Fruit fly (Drosophila melanogaster) whole organism, embryonic: Measurements from ENCODE around the gene H15.

Experiments
- Blimp-1 ChIP-seq: fragments of 200-800 bp; sonication (Bioruptor generic); optimal IDR thresholded peaks from 3 replicates; lab custom pipeline; 2018; ENCODE audit warnings: missing biosample characterization, missing genetic modification characterization, mild to moderate bottlenecking, moderate library complexity, missing genetic modification reagents
- CG10274 ChIP-seq: fragments of 200-800 bp; sonication (Bioruptor generic); optimal IDR thresholded peaks from 3 replicates; lab custom pipeline; 2017; ENCODE audit warnings: missing biosample characterization, mild to moderate bottlenecking, missing genetic modification characterization
- CG12236 ChIP-seq: fragments of 200-800 bp; sonication (Bioruptor generic); optimal IDR thresholded peaks from 2 replicates; lab custom pipeline; 2016; ENCODE audit warnings: missing biosample characterization, missing genetic modification characterization
- CG15479 ChIP-seq: fragments of 200-800 bp; sonication (Bioruptor generic); optimal IDR thresholded peaks from 3 replicates; lab custom pipeline; 2019; ENCODE audit warnings: missing biosample characterization, mild to moderate bottlenecking, missing genetic modification characterization, moderate library complexity
- CG16779 ChIP-seq: fragments of 200-800 bp; sonication (Bioruptor generic); IDR thresholded peaks from 2 replicates; pipeline ENCODE4 v1.3.6; 2022; ENCODE audit warnings: missing biosample characterization, missing genetic modification characterization
- CG17385 ChIP-seq: fragments of 200-800 bp; sonication (Bioruptor generic); optimal IDR thresholded peaks from 3 replicates; lab custom pipeline; 2018; ENCODE audit warnings: missing biosample characterization, mild to moderate bottlenecking, missing genetic modification characterization
- CG2129 ChIP-seq: fragments of 200-800 bp; sonication (Bioruptor generic); IDR thresholded peaks from 2 replicates; pipeline ENCODE4 v1.3.6; 2022; ENCODE audit warnings: missing biosample characterization, missing genetic modification characterization; ENCODE audit not compliant: partially characterized antibody
- CG30403 ChIP-seq: fragments of 200-800 bp; sonication (Bioruptor generic); optimal IDR thresholded peaks from 3 replicates; lab custom pipeline; 2016; ENCODE audit warnings: missing biosample characterization, missing genetic modification characterization
- CG4707 ChIP-seq: fragments of 200-800 bp; sonication (Bioruptor generic); optimal IDR thresholded peaks from 2 replicates; lab custom pipeline; 2018; ENCODE audit warnings: missing biosample characterization, mild to moderate bottlenecking, missing genetic modification characterization, moderate library complexity
- CG5245 ChIP-seq: fragments of 200-800 bp; sonication (Bioruptor generic); optimal IDR thresholded peaks from 3 replicates; lab custom pipeline; 2016; ENCODE audit warnings: missing biosample characterization, missing genetic modification characterization
- CG5953 ChIP-seq: fragments of 200-800 bp; sonication (Bioruptor generic); IDR thresholded peaks from 2 replicates; pipeline ENCODE4 v1.3.6; 2022; ENCODE audit warnings: missing biosample characterization, missing genetic modification characterization
- CG8388 ChIP-seq: fragments of 200-800 bp; sonication (Bioruptor generic); optimal IDR thresholded peaks from 2 replicates; lab custom pipeline; 2019; ENCODE audit warnings: missing biosample characterization, mild to moderate bottlenecking, missing genetic modification characterization, moderate library complexity
- Dbx ChIP-seq: fragments of 200-800 bp; sonication (Bioruptor generic); IDR thresholded peaks from 3 replicates; pipeline ENCODE4 v1.3.6; 2022; ENCODE audit warnings: missing biosample characterization, missing genetic modification characterization
- Hmx ChIP-seq: fragments of 200-800 bp; sonication (Bioruptor generic); optimal IDR thresholded peaks from 2 replicates; lab custom pipeline; 2016; ENCODE audit warnings: missing biosample characterization, missing genetic modification characterization
- NC2α ChIP-seq: fragments of 200-800 bp; sonication (Bioruptor generic); optimal IDR thresholded peaks from 2 replicates; lab custom pipeline; 2016; ENCODE audit warnings: missing biosample characterization, missing genetic modification characterization
- NfI ChIP-seq: fragments of 200-800 bp; sonication (Bioruptor generic); optimal IDR thresholded peaks from 3 replicates; lab custom pipeline; 2018; ENCODE audit warnings: missing biosample characterization, mild to moderate bottlenecking, missing genetic modification characterization, moderate library complexity
- Pdp1 ChIP-seq, 2 experiments: fragments of 200-800 bp; sonication (Bioruptor generic); optimal IDR thresholded peaks; 3 replicates each; lab custom pipeline; 2016; ENCODE audit warnings: missing biosample characterization in 2 of 2, missing genetic modification characterization in 2 of 2, mild to moderate bottlenecking in 1 of 2, moderate library complexity in 1 of 2
- Spps ChIP-seq: fragments of 200-800 bp; sonication (Bioruptor generic); optimal IDR thresholded peaks from 2 replicates; lab custom pipeline; 2018; ENCODE audit warnings: missing biosample characterization, mild to moderate bottlenecking, missing genetic modification characterization
- Tbp ChIP-seq: fragments of >200 bp; optimal IDR thresholded peaks from 2 replicates; lab custom pipeline; 2018; ENCODE audit warnings: missing biosample characterization, missing genetic modification characterization
- corto ChIP-seq: fragments of 200-800 bp; sonication (Bioruptor generic); optimal IDR thresholded peaks from 2 replicates; lab custom pipeline; 2016; ENCODE audit warnings: missing biosample characterization, mild to moderate bottlenecking, missing genetic modification characterization, moderate library complexity
- croc ChIP-seq: fragments of 200-800 bp; sonication (Bioruptor generic); conservative IDR thresholded peaks from 3 replicates; pipeline ENCODE4 v1.3.6; 2022; ENCODE audit warnings: missing biosample characterization, missing genetic modification characterization
- disco-r ChIP-seq: fragments of 200-800 bp; sonication (Bioruptor generic); optimal IDR thresholded peaks from 2 replicates; lab custom pipeline; 2016; ENCODE audit warnings: missing biosample characterization, missing genetic modification characterization
- fu2 ChIP-seq: fragments of 200-800 bp; sonication (Bioruptor generic); optimal IDR thresholded peaks from 2 replicates; lab custom pipeline; 2016; ENCODE audit warnings: missing biosample characterization, missing genetic modification characterization
- gce ChIP-seq: fragments of 200-800 bp; sonication (Bioruptor generic); IDR thresholded peaks from 3 replicates; pipeline ENCODE4 v1.3.6; 2022; ENCODE audit warnings: missing biosample characterization, missing genetic modification characterization
- gem ChIP-seq: fragments of 200-800 bp; sonication (Bioruptor generic); optimal IDR thresholded peaks from 2 replicates; lab custom pipeline; 2019; ENCODE audit warnings: missing biosample characterization, mild to moderate bottlenecking, missing genetic modification characterization, moderate library complexity
- gfzf ChIP-seq: fragments of 200-800 bp; sonication (Bioruptor generic); optimal IDR thresholded peaks from 2 replicates; lab custom pipeline; 2016; ENCODE audit warnings: missing biosample characterization, mild to moderate bottlenecking, missing genetic modification characterization, moderate library complexity
- inv ChIP-seq: fragments of 200-800 bp; sonication (Bioruptor generic); IDR thresholded peaks from 2 replicates; pipeline ENCODE4 v1.3.6; 2022; ENCODE audit warnings: missing biosample characterization, missing genetic modification characterization; ENCODE audit not compliant: partially characterized antibody
- kah ChIP-seq: fragments of 200-800 bp; sonication (Bioruptor generic); optimal IDR thresholded peaks from 2 replicates; lab custom pipeline; 2018; ENCODE audit warnings: missing biosample characterization, mild to moderate bottlenecking, missing genetic modification characterization
- lbe ChIP-seq: fragments of 200-800 bp; sonication (Bioruptor generic); optimal IDR thresholded peaks from 2 replicates; lab custom pipeline; 2016; ENCODE audit warnings: missing biosample characterization, mild to moderate bottlenecking, missing genetic modification characterization
- mam ChIP-seq: fragments of 200-800 bp; sonication (Bioruptor generic); optimal IDR thresholded peaks from 3 replicates; lab custom pipeline; 2016; ENCODE audit warnings: missing biosample characterization, missing genetic modification characterization
- mld ChIP-seq: fragments of 200-800 bp; sonication (Bioruptor generic); IDR thresholded peaks from 3 replicates; pipeline ENCODE4 v1.3.6; 2022; ENCODE audit warnings: missing biosample characterization, missing genetic modification characterization; ENCODE audit not compliant: partially characterized antibody
- prd ChIP-seq, 3 experiments: fragments of >200 bp in 2 of 3; fragments of 200-800 bp in 1 of 3; sonication (Bioruptor generic) in 1 of 3; optimal IDR thresholded peaks in 2 of 3; IDR thresholded peaks in 1 of 3; 2 replicates in 2 of 3; 3 replicates in 1 of 3; pipeline versions ENCODE4 v1.3.6 to Lab custom; 2017 to 2022; ENCODE audit warnings: missing biosample characterization in 1 of 3, missing genetic modification characterization in 1 of 3
- pzg ChIP-seq: fragments of 200-800 bp; sonication (Bioruptor generic); optimal IDR thresholded peaks from 3 replicates; lab custom pipeline; 2018; ENCODE audit warnings: missing biosample characterization, mild to moderate bottlenecking, missing genetic modification characterization, moderate library complexity
- tap ChIP-seq: fragments of 200-800 bp; optimal IDR thresholded peaks from 3 replicates; lab custom pipeline; 2019; ENCODE audit warnings: missing biosample characterization, mild to moderate bottlenecking, missing genetic modification characterization, moderate library complexity
- tin ChIP-seq: fragments of 200-800 bp; sonication (Bioruptor generic); optimal IDR thresholded peaks from 3 replicates; lab custom pipeline; 2016; ENCODE audit warnings: missing biosample characterization, missing genetic modification characterization
- tna ChIP-seq: fragments of 200-800 bp; sonication (Bioruptor generic); IDR thresholded peaks from 2 replicates; pipeline ENCODE4 v1.3.6; 2022; ENCODE audit warnings: missing biosample characterization, missing genetic modification characterization; ENCODE audit not compliant: partially characterized antibody
- vvl ChIP-seq: fragments of 200-800 bp; sonication (Bioruptor generic); IDR thresholded peaks from 2 replicates; pipeline ENCODE4 v1.3.6; 2022; ENCODE audit warnings: missing biosample characterization, missing genetic modification characterization

The H15 gene

DNA sequence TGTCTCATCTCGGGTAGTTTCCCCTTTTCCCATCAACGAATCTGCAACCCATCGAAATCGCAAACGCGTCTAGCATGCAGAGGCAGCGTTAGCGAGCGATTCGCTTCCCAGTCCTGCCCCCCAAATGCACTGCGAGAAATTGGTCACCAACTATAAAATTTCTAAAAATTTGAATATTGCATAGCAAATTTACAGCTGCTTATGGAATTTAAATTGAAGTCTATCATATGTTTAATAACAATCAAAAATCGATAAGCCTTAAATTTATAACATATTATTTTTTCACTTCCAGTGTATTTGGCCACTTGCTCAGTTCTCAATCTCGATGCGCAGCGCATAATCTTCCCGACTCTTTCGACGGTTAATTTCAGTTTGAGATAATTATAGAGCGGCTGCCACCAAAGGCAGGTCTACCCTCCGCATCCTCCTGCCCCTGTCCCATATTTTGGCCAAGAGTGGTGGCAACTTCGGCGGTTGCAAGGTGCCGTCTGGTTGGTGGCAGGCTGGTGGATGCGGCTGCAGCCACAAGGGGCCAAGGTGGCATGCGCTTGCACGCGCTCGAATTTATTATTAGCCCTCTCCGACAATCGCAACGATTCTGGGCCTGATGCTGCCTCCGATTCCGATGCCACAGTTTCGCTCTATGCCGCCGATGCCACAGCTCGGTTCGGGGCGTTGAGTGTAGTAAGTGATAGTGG lies 22.9 kb downstream of the H15 start (continued):
- TF ChIP-seq kah (GFP tag; lab: Kevin White, UChicago) (no peak), disco-r (GFP tag; lab: Kevin White, UChicago) (no peak), prd (optimal IDR thresholded peaks at IDR 0.05; lab: Kevin White, UChicago) (no peak), prd (GFP tag; IDR thresholded peaks at IDR 0.05; lab: Robert Waterston, UW) (peak; percentile 52; the same call in 1 of the 3 replicates), pzg (GFP tag; lab: Kevin White, UChicago) (no peak), gem (tag; lab: Kevin White, UChicago) (peak; percentile 63), CG8388 (peak; percentile 64), Blimp-1 (GFP tag; lab: Kevin White, UChicago) (peak; percentile 65), vvl (peak; percentile 69), tin (peak; percentile 22), CG5953 (GFP tag; lab: Robert Waterston, UW) (no peak), croc (GFP tag; lab: Robert Waterston, UW) (no peak), tap (tag; lab: Kevin White, UChicago) (no peak), Spps (tag; lab: Kevin White, UChicago) (peak; percentile 41), inv (no peak), NfI (no peak), fu2 (GFP tag; lab: Kevin White, UChicago) (no peak), CG16779 (GFP tag; lab: Robert Waterston, UW) (no peak), Pdp1 (GFP tag; optimal IDR thresholded peaks at IDR 0.05; lab: Kevin White, UChicago) (peak in 1 of 2 experiments; percentile 8), mam (GFP tag; lab: Kevin White, UChicago) (no peak), Dbx (GFP tag; lab: Robert Waterston, UW) (no peak), Hmx (GFP tag; lab: Kevin White, UChicago) (no peak), CG15479 (no peak), gfzf (no peak), mld (GFP tag; lab: Robert Waterston, UW) (no peak), NC2α (GFP tag; lab: Kevin White, UChicago) (no peak), gce (GFP tag; lab: Robert Waterston, UW) (no peak), CG2129 (GFP tag; lab: Robert Waterston, UW) (no peak), CG4707 (GFP tag; lab: Kevin White, UChicago) (no peak), CG17385 (GFP tag; lab: Kevin White, UChicago) (peak; percentile 26), CG30403 (peak; percentile 15), CG5245 (GFP tag; lab: Kevin White, UChicago) (no peak), Tbp (GFP tag; lab: Kevin White, UChicago) (no peak)

DNA sequence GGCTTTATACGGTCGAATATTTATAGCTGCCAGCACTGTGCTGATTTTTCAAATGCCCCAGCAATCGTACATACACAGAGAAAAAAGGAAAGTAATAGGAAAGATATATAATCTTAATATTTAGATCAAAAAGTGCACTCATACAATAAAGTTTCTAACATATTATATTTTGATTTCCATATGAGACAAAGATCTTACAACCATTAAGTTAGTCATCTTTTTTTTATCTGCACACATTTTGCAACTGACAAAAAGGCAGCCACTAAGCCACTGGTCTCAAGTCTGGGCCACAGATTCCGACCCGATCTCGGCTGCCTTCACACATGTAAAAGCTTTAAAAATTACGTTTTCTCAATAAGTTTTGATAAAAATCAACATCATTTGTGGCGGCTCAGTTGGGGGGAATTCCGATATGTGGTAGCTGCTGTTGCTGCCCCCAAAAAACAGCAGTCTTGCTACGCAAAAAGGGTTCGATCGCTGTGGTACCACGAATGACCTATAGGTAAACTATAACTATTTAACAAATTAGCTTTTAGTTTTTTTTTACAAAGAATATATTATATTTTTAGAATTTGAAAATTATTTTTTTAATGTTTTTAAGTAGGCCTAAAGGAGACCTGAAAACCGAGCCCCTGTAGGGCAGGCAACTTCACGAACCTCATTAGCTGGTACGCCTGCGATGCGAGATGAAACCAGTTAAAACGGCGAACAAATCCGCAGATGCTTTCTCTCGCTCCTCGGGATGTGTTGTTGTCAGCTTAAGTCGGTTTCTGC lies 24.9 kb downstream of the H15 start:
- TF ChIP-seq CG10274 (GFP tag; lab: Kevin White, UChicago) (peak; percentile 55), prd (optimal IDR thresholded peaks at IDR 0.05; lab: Kevin White, UChicago) (no peak), prd (GFP tag; IDR thresholded peaks at IDR 0.05; lab: Robert Waterston, UW) (0 out of 3 replicates have a peak, but pooled peaks have one; percentile 6), CG12236 (GFP tag; lab: Kevin White, UChicago) (no peak), lbe (GFP tag; lab: Kevin White, UChicago) (peak; percentile 46), tna (GFP tag; lab: Robert Waterston, UW) (no peak), corto (GFP tag; lab: Kevin White, UChicago) (peak; percentile 42)
